Fruit fly (Drosophila melanogaster): ENCODE measurements around the gene CG43740.
A peak's percentile ranks its signal among the peaks of the same experiment; 100 is the strongest.

The CG43740 gene

DNA sequence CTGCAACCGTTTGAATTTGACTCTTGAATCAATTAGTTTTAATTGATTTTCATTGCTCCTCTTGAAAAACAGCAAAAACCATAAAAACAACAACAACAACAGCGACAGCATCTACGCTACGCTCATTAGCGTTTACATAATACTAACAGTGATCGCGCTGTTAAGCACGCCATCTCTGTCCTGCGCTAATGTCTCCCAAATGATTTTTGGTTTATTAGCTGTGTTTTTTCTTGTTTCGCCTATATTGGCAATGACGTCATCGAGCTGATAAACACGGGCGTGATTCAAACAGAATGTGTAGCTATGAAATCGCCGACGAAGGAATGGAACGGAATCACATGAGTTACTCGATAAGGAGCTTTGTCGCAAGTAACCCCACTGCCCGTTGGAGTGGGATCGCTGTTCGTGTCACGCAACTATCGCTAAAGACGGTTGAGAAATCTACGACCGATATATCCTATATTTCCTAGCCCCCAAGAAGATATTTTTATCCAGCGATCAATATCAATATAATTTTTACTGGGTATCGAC is 53.4 kb downstream of the CG43740 start (continued):
- no peak for TF ChIP-seq YL-1 (GFP tag; optimal IDR thresholded peaks at IDR 0.05)
- no peak for TF ChIP-seq yki (optimal IDR thresholded peaks at IDR 0.05)
- TF ChIP-seq CG12769 (tag; optimal IDR thresholded peaks at IDR 0.05): no peak
- TF ChIP-seq CHES-1-like (GFP tag; optimal IDR thresholded peaks at IDR 0.05): no peak
- no peak for TF ChIP-seq CG33213 (GFP tag; optimal IDR thresholded peaks at IDR 0.05)

dm6 chrX:10387672-10388071 is 54.2 kb downstream of the CG43740 start:
- TF ChIP-seq CG2120 (GFP tag; optimal IDR thresholded peaks at IDR 0.05): peak; percentile 70
- peak; percentile 60 for TF ChIP-seq lab (GFP tag; optimal IDR thresholded peaks at IDR 0.05)
- TF ChIP-seq CG1602 (GFP tag; optimal IDR thresholded peaks at IDR 0.05): peak; percentile 3
- TF ChIP-seq Elba2 (GFP tag; optimal IDR thresholded peaks at IDR 0.05): no peak
- 0 out of 3 replicates have a peak, but pooled peaks have one; percentile 34 for TF ChIP-seq otp (GFP tag; IDR thresholded peaks at IDR 0.05)
- peak; percentile 63; the same call in 2 of the 3 replicates for TF ChIP-seq Dbx (GFP tag; IDR thresholded peaks at IDR 0.05)
- TF ChIP-seq CG7372 (GFP tag; IDR thresholded peaks at IDR 0.05): 0 out of 2 replicates have a peak, but pooled peaks have one; percentile 27
- TF ChIP-seq CG4424 (GFP tag; optimal IDR thresholded peaks at IDR 0.05): peak; percentile 0
- no peak for TF ChIP-seq gsb-n (tag; optimal IDR thresholded peaks at IDR 0.05)
- peak; percentile 76 for TF ChIP-seq slbo (GFP tag; IDR thresholded peaks at IDR 0.05)
- no peak for TF ChIP-seq Mad (GFP tag; optimal IDR thresholded peaks at IDR 0.05)
- TF ChIP-seq caup (GFP tag; optimal IDR thresholded peaks at IDR 0.05; ENCODE audit: severe bottlenecking): peak; percentile 41
- TF ChIP-seq Kr (GFP tag; optimal IDR thresholded peaks at IDR 0.05): no peak
- no peak for TF ChIP-seq CG6765 (GFP tag; optimal IDR thresholded peaks at IDR 0.05)
- TF ChIP-seq CG7786 (GFP tag; optimal IDR thresholded peaks at IDR 0.05): peak; percentile 43
- TF ChIP-seq pnt (GFP tag; optimal IDR thresholded peaks at IDR 0.05): peak; percentile 34
- TF ChIP-seq zfh2 (GFP tag; optimal IDR thresholded peaks at IDR 0.05): peak; percentile 49
- TF ChIP-seq gce (GFP tag; IDR thresholded peaks at IDR 0.05): no peak
- TF ChIP-seq gsb (GFP tag; IDR thresholded peaks at IDR 0.05): peak; percentile 17; the same call in 1 of the 2 replicates
- TF ChIP-seq CG7839 (tag; optimal IDR thresholded peaks at IDR 0.05): peak; percentile 66
- TF ChIP-seq Mrtf (GFP tag; IDR thresholded peaks at IDR 0.05): 0 out of 3 replicates have a peak, but pooled peaks have one; percentile 38
- TF ChIP-seq Blimp-1 (GFP tag; optimal IDR thresholded peaks at IDR 0.05): peak; percentile 19
- TF ChIP-seq TFAM (GFP tag; optimal IDR thresholded peaks at IDR 0.05): no peak
- 0 out of 3 replicates have a peak, but pooled peaks have one; percentile 41 for TF ChIP-seq C15 (GFP tag; IDR thresholded peaks at IDR 0.05)
- peak; percentile 78; the same call in 2 of the 3 replicates for TF ChIP-seq CG11456 (GFP tag; IDR thresholded peaks at IDR 0.05)
- peak; percentile 51 for TF ChIP-seq CG3281 (GFP tag; optimal IDR thresholded peaks at IDR 0.05)
- peak; percentile 56 for TF ChIP-seq Dip3 (GFP tag; optimal IDR thresholded peaks at IDR 0.05)
- TF ChIP-seq CG2889 (GFP tag; IDR thresholded peaks at IDR 0.05): 0 out of 3 replicates have a peak, but pooled peaks have one; percentile 29
- peak; percentile 34 for TF ChIP-seq tx (GFP tag; optimal IDR thresholded peaks at IDR 0.05)
- peak; percentile 54 for TF ChIP-seq Ptx1 (GFP tag; IDR thresholded peaks at IDR 0.05)
- no peak for TF ChIP-seq CG10979 (tag; optimal IDR thresholded peaks at IDR 0.05)
- TF ChIP-seq HLH4C (GFP tag; IDR thresholded peaks at IDR 0.05; ENCODE audit: partially characterized antibody): no peak
- peak; percentile 36; the same call in 1 of the 2 replicates for TF ChIP-seq ranshi (GFP tag; IDR thresholded peaks at IDR 0.05)
- peak; percentile 51; the same call in 1 of the 2 replicates for TF ChIP-seq Atf6 (GFP tag; IDR thresholded peaks at IDR 0.05)
- no peak for TF ChIP-seq CG10654 (GFP tag; optimal IDR thresholded peaks at IDR 0.05)
- peak; percentile 24 for TF ChIP-seq CG18619 (GFP tag; optimal IDR thresholded peaks at IDR 0.05)
- peak; percentile 93 for TF ChIP-seq Med (GFP tag)
- TF ChIP-seq CG9932 (GFP tag; IDR thresholded peaks at IDR 0.05): peak; percentile 70
- peak; percentile 22 for TF ChIP-seq Dad (GFP tag; optimal IDR thresholded peaks at IDR 0.05)
- peak; percentile 20; the same call in 1 of the 2 replicates for TF ChIP-seq E2f2 (GFP tag; IDR thresholded peaks at IDR 0.05)
- no peak for TF ChIP-seq fd64A (GFP tag; optimal IDR thresholded peaks at IDR 0.05)
- no peak for TF ChIP-seq CG18764 (GFP tag; optimal IDR thresholded peaks at IDR 0.05)
- TF ChIP-seq CG11695 (GFP tag; IDR thresholded peaks at IDR 0.05): 0 out of 3 replicates have a peak, but pooled peaks have one; percentile 31
- TF ChIP-seq CG10366 (GFP tag; IDR thresholded peaks at IDR 0.05): peak; percentile 35
- TF ChIP-seq CG14050 (GFP tag; IDR thresholded peaks at IDR 0.05): peak; percentile 21; the same call in 1 of the 3 replicates

Data from whole organism, embryonic.